Worm (Caenorhabditis elegans) whole organism, young adult: Measurements from ENCODE around the gene Y43F8B.28.
A peak's percentile ranks its signal among the peaks of the same experiment; 100 is the strongest.

Source experiments
- B0336.3 ChIP-seq: fragments of 200-800 bp; sonication (Bioruptor generic); IDR thresholded peaks from 2 replicates; pipeline ENCODE4 v1.3.6; 2022; ENCODE audit warnings: missing genetic modification characterization, missing compliant biosample characterization
- C06A6.2 ChIP-seq: fragments of 200-800 bp; sonication (Bioruptor generic); conservative IDR thresholded peaks from 2 replicates; pipeline ENCODE4 v1.3.6; 2022; ENCODE audit warnings: missing genetic modification characterization, missing compliant biosample characterization
- D2030.7 ChIP-seq: fragments of 200-800 bp; sonication (Bioruptor generic); IDR thresholded peaks from 2 replicates; pipeline ENCODE4 v1.3.6; 2022; ENCODE audit warnings: missing genetic modification reagents, missing genetic modification characterization, missing compliant biosample characterization
- F22D6.2 ChIP-seq: sonication (generic microtip); optimal IDR thresholded peaks from 2 replicates; lab custom pipeline; 2016; ENCODE audit warnings: mild to moderate bottlenecking, missing genetic modification characterization, missing compliant biosample characterization
- F49E8.2 ChIP-seq: sonication (generic microtip); optimal IDR thresholded peaks from 3 replicates; lab custom pipeline; 2017; ENCODE audit warnings: missing genetic modification characterization, mild to moderate bottlenecking, missing compliant biosample characterization, antibody characterized with exemption, moderate library complexity; ENCODE audit not compliant: insufficient read depth
- K11D2.4 ChIP-seq: fragments of 200-800 bp; sonication (Bioruptor generic); IDR thresholded peaks from 2 replicates; pipeline ENCODE4 v1.3.6; 2022; ENCODE audit warnings: missing genetic modification reagents, missing genetic modification characterization, missing compliant biosample characterization
- Y79H2A.3 ChIP-seq: fragments of 200-800 bp; sonication (Bioruptor generic); conservative IDR thresholded peaks from 2 replicates; pipeline ENCODE4 v1.3.6; 2022; ENCODE audit warnings: missing genetic modification reagents, missing genetic modification characterization, missing compliant biosample characterization
- aptf-2 ChIP-seq: fragments of 200-800 bp; sonication (Bioruptor generic); conservative IDR thresholded peaks from 2 replicates; pipeline ENCODE4 v1.3.6; 2022; ENCODE audit warnings: missing genetic modification reagents, missing genetic modification characterization, missing compliant biosample characterization
- atf-7 ChIP-seq: sonication (generic microtip); optimal IDR thresholded peaks from 2 replicates; lab custom pipeline; 2017; ENCODE audit warnings: mild to moderate bottlenecking, missing genetic modification characterization, missing compliant biosample characterization
- attf-3 ChIP-seq: fragments of 200-800 bp; sonication (Bioruptor generic); conservative IDR thresholded peaks from 2 replicates; pipeline ENCODE4 v1.3.6; 2022; ENCODE audit warnings: missing genetic modification reagents, missing genetic modification characterization, missing compliant biosample characterization
- attf-5 ChIP-seq: fragments of 200-800 bp; sonication (Bioruptor generic); optimal IDR thresholded peaks from 2 replicates; lab custom pipeline; 2018; ENCODE audit warnings: mild to moderate bottlenecking, missing genetic modification characterization, missing compliant biosample characterization
- attf-6 ChIP-seq: fragments of 200-800 bp; sonication (Bioruptor generic); IDR thresholded peaks from 2 replicates; pipeline ENCODE4 v1.3.6; 2022; ENCODE audit warnings: missing genetic modification reagents, missing genetic modification characterization, missing compliant biosample characterization
- cebp-1 ChIP-seq, 2 experiments: fragments of 200-800 bp in 1 of 2; sonication (Bioruptor generic) in 1 of 2; sonication (generic microtip) in 1 of 2; IDR thresholded peaks in 1 of 2; optimal IDR thresholded peaks in 1 of 2; 2 replicates each; pipeline versions ENCODE4 v1.3.6 to Lab custom; 2017 to 2022; ENCODE audit warnings: missing compliant biosample characterization in 2 of 2, missing genetic modification characterization in 2 of 2, mild to moderate bottlenecking in 1 of 2, missing genetic modification reagents in 1 of 2, moderate library complexity in 1 of 2
- ceh-40 ChIP-seq: fragments of 200-800 bp; sonication (Bioruptor generic); IDR thresholded peaks from 2 replicates; pipeline ENCODE4 v1.3.6; 2022; ENCODE audit warnings: missing genetic modification characterization, missing compliant biosample characterization
- chd-7 ChIP-seq: sonication (generic microtip); optimal IDR thresholded peaks from 2 replicates; lab custom pipeline; 2016; ENCODE audit warnings: mild to moderate bottlenecking, missing genetic modification characterization, moderate library complexity, missing compliant biosample characterization
- dox-1 ChIP-seq: fragments of 200-800 bp; sonication (Bioruptor generic); IDR thresholded peaks from 2 replicates; pipeline ENCODE4 v1.3.6; 2022; ENCODE audit warnings: missing genetic modification reagents, missing genetic modification characterization, missing compliant biosample characterization
- egrh-3 ChIP-seq: fragments of 200-800 bp; sonication (Bioruptor generic); IDR thresholded peaks from 2 replicates; pipeline ENCODE4 v1.3.6; 2022; ENCODE audit warnings: missing genetic modification reagents, missing genetic modification characterization, missing compliant biosample characterization
- ets-4 ChIP-seq: fragments of 200-800 bp; sonication (Bioruptor generic); optimal IDR thresholded peaks from 2 replicates; lab custom pipeline; 2018; ENCODE audit warnings: mild to moderate bottlenecking, missing genetic modification characterization, missing compliant biosample characterization
- him-1 ChIP-seq: sonication (generic microtip); optimal IDR thresholded peaks from 2 replicates; lab custom pipeline; 2016; ENCODE audit warnings: missing genotype, missing genetic modification reagents, missing genetic modification characterization, missing compliant biosample characterization
- hsf-1 ChIP-seq: fragments of 200-800 bp; sonication (Bioruptor generic); IDR thresholded peaks from 2 replicates; pipeline ENCODE4 v1.3.6; 2022; ENCODE audit warnings: missing genetic modification reagents, missing genetic modification characterization, missing compliant biosample characterization
- let-526 ChIP-seq: fragments of 200-800 bp; sonication (Bioruptor generic); IDR thresholded peaks from 2 replicates; pipeline ENCODE4 v1.3.6; 2022; ENCODE audit warnings: missing genetic modification reagents, missing genetic modification characterization, missing compliant biosample characterization
- let-607 ChIP-seq, 2 experiments: fragments of 200-800 bp in 1 of 2; sonication (Bioruptor generic) in 1 of 2; sonication (generic microtip) in 1 of 2; optimal IDR thresholded peaks; 2 replicates each; lab custom pipeline; 2016 to 2018; ENCODE audit warnings: mild to moderate bottlenecking in 2 of 2, missing compliant biosample characterization in 2 of 2, missing genetic modification characterization in 2 of 2, moderate library complexity in 2 of 2, missing genotype in 1 of 2
- lin-26 ChIP-seq: fragments of 200-800 bp; sonication (Bioruptor generic); IDR thresholded peaks from 2 replicates; pipeline ENCODE4 v1.3.6; 2022; ENCODE audit warnings: missing genetic modification reagents, missing genetic modification characterization, missing compliant biosample characterization
- lin-40 ChIP-seq: sonication (generic microtip); optimal IDR thresholded peaks from 2 replicates; lab custom pipeline; 2016; ENCODE audit warnings: missing genetic modification characterization, mild to moderate bottlenecking, missing compliant biosample characterization, missing genotype, missing genetic modification reagents
- lin-54 ChIP-seq: fragments of 200-800 bp; sonication (Bioruptor generic); optimal IDR thresholded peaks from 2 replicates; lab custom pipeline; 2018; ENCODE audit warnings: mild to moderate bottlenecking, missing genetic modification characterization, missing compliant biosample characterization
- madf-10 ChIP-seq: sonication (generic microtip); optimal IDR thresholded peaks from 2 replicates; lab custom pipeline; 2016; ENCODE audit warnings: mild to moderate bottlenecking, missing genetic modification characterization, missing compliant biosample characterization
- mcd-1 ChIP-seq: fragments of 200-800 bp; sonication (Bioruptor generic); IDR thresholded peaks from 2 replicates; pipeline ENCODE4 v1.3.6; 2022; ENCODE audit warnings: missing genetic modification reagents, missing genetic modification characterization, missing compliant biosample characterization
- mxl-1 ChIP-seq: sonication (generic microtip); optimal IDR thresholded peaks from 2 replicates; lab custom pipeline; 2016; ENCODE audit warnings: missing genetic modification characterization, missing compliant biosample characterization
- nfyb-1 ChIP-seq: fragments of 200-800 bp; sonication (Bioruptor generic); IDR thresholded peaks from 2 replicates; pipeline ENCODE4 v1.3.6; 2022; ENCODE audit warnings: missing genetic modification reagents, missing genetic modification characterization, missing compliant biosample characterization
- nhr-179 ChIP-seq: sonication (generic microtip); optimal IDR thresholded peaks from 2 replicates; lab custom pipeline; 2016; ENCODE audit warnings: mild to moderate bottlenecking, missing genetic modification characterization, missing compliant biosample characterization
- nhr-80 ChIP-seq: sonication (generic microtip); optimal IDR thresholded peaks from 2 replicates; lab custom pipeline; 2016; ENCODE audit warnings: missing genetic modification characterization, missing compliant biosample characterization
- nhr-90 ChIP-seq: sonication (generic microtip); optimal IDR thresholded peaks from 2 replicates; lab custom pipeline; 2016; ENCODE audit warnings: missing genotype, mild to moderate bottlenecking, missing genetic modification characterization, missing compliant biosample characterization
- rcor-1 ChIP-seq: fragments of 200-800 bp; sonication (Bioruptor generic); IDR thresholded peaks from 2 replicates; pipeline ENCODE4 v1.3.6; 2022; ENCODE audit warnings: missing genetic modification reagents, missing genetic modification characterization, missing compliant biosample characterization
- repo-1 ChIP-seq: sonication (generic microtip); optimal IDR thresholded peaks from 2 replicates; lab custom pipeline; 2017; ENCODE audit warnings: mild to moderate bottlenecking, missing genetic modification characterization, missing compliant biosample characterization
- sea-2 ChIP-seq: fragments of 200-800 bp; sonication (Bioruptor generic); IDR thresholded peaks from 2 replicates; pipeline ENCODE4 v1.3.6; 2022; ENCODE audit warnings: missing genetic modification characterization, missing compliant biosample characterization
- snpc-1.1 ChIP-seq: sonication (generic microtip); optimal IDR thresholded peaks from 2 replicates; lab custom pipeline; 2017; ENCODE audit warnings: missing genetic modification characterization, mild to moderate bottlenecking, missing compliant biosample characterization, antibody characterized with exemption, moderate library complexity, missing genotype, missing genetic modification reagents; ENCODE audit not compliant: insufficient read depth
- snpc-4 ChIP-seq, 5 experiments: fragments of 150-350 bp in 1 of 5; sonication (generic microtip) in 4 of 5; optimal IDR thresholded peaks; 2 replicates each; lab custom pipeline; 2014 to 2018; ENCODE audit warnings: missing genetic modification characterization in 5 of 5, missing biosample characterization in 3 of 5, antibody characterized with exemption in 2 of 5, mild to moderate bottlenecking in 2 of 5, missing compliant biosample characterization in 2 of 5, missing genotype in 2 of 5, moderate library complexity in 2 of 5, missing genetic modification reagents in 1 of 5
- somi-1 ChIP-seq: fragments of 200-800 bp; sonication (Bioruptor generic); optimal IDR thresholded peaks from 2 replicates; lab custom pipeline; 2018; ENCODE audit warnings: mild to moderate bottlenecking, missing genetic modification characterization, missing compliant biosample characterization
- sptf-2 ChIP-seq: fragments of 200-800 bp; sonication (Bioruptor generic); optimal IDR thresholded peaks from 2 replicates; lab custom pipeline; 2018; ENCODE audit warnings: mild to moderate bottlenecking, missing genetic modification characterization, missing compliant biosample characterization
- tbp1 ChIP-seq: fragments of 200-800 bp; sonication (Bioruptor generic); optimal IDR thresholded peaks from 2 replicates; lab custom pipeline; 2018; ENCODE audit warnings: mild to moderate bottlenecking, missing genetic modification characterization, missing compliant biosample characterization
- tlf-1 ChIP-seq: fragments of 200-800 bp; sonication (Bioruptor generic); optimal IDR thresholded peaks from 2 replicates; lab custom pipeline; 2018; ENCODE audit warnings: mild to moderate bottlenecking, missing genetic modification characterization, missing compliant biosample characterization
- unc-62 ChIP-seq: fragments of 150-350 bp; optimal IDR thresholded peaks from 2 replicates; lab custom pipeline; 2014; ENCODE audit warnings: missing biosample characterization, missing genetic modification reagents, missing genetic modification characterization
- ztf-18 ChIP-seq: sonication (generic microtip); optimal IDR thresholded peaks from 2 replicates; lab custom pipeline; 2016; ENCODE audit warnings: missing genotype, mild to moderate bottlenecking, missing genetic modification characterization, missing compliant biosample characterization
- ztf-22 ChIP-seq: fragments of 200-800 bp; sonication (Bioruptor generic); optimal IDR thresholded peaks from 2 replicates; lab custom pipeline; 2018; ENCODE audit warnings: mild to moderate bottlenecking, missing genetic modification characterization, moderate library complexity, missing compliant biosample characterization
- ztf-26 ChIP-seq: sonication (generic microtip); optimal IDR thresholded peaks from 2 replicates; lab custom pipeline; 2017; ENCODE audit warnings: missing genetic modification characterization, missing compliant biosample characterization

Y43F8B.28 gene

DNA sequence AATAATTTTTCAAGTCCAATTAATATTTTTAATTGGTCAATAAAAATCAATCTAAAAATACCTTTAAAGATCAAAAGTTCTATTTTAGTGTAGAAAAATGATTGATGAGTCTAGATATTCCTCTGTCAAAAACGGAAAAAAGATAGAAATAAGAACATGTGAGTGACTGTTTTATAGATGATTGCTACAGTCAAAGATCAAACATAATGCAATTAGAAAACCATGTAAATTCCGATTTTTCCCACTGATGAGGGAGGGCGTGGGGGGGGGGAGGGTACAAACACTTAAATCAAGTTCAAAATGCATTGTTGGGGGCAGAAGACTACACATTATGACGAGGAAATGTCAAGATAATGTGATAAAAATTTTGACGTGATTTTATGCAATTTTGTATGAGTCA is 41.1 kb downstream of the Y43F8B.28 start:
- TF ChIP-seq D2030.7 (GFP tag; lab: Robert Waterston, UW) (no peak), F49E8.2 (tag; lab: Kevin White, UChicago) (no peak), Y79H2A.3 (GFP tag; lab: Robert Waterston, UW) (no peak), attf-5 (GFP tag; lab: Kevin White, UChicago) (no peak), lin-26 (no peak), attf-6 (GFP tag; lab: Robert Waterston, UW) (no peak), mxl-1 (tag; lab: Kevin White, UChicago) (no peak)

DNA sequence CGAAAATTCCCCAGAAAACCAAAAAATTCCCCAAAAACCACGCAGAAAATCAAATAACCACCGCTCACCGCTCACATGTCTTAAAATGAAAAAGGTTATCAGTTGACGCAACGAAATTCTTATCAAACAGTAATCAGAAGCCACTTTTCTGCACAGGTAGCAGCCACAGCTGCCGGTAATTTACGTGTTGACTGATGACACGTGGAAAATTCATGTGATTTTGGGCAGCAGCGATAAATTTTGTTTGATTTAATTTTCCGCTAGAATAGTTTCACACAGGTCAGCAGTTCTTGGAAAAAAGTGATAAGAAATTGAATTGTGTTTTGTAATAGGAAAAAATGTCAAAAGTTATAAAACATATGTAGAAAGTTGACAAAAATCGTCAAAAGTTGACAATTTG is 42.4 kb downstream of the Y43F8B.28 start:
- TF ChIP-seq egrh-3 (GFP tag; lab: Robert Waterston, UW): 0 out of 2 replicates have a peak, but pooled peaks have one; percentile 7
- TF ChIP-seq sptf-2 (GFP tag; lab: Kevin White, UChicago): no peak
- peak; percentile 41; the same call in 1 of the 2 replicates for TF ChIP-seq B0336.3
- peak; percentile 53 for TF ChIP-seq attf-5 (GFP tag; lab: Kevin White, UChicago)
- peak; percentile 30; the same call in 1 of the 2 replicates for TF ChIP-seq mcd-1 (GFP tag; lab: Robert Waterston, UW)
- no peak for TF ChIP-seq hsf-1 (GFP tag; lab: Robert Waterston, UW)
- TF ChIP-seq repo-1 (tag; lab: Kevin White, UChicago): peak; percentile 8
- TF ChIP-seq tbp1 (GFP tag; lab: Kevin White, UChicago): peak; percentile 54
- peak; percentile 25 for TF ChIP-seq F22D6.2 (tag; lab: Kevin White, UChicago)
- TF ChIP-seq C06A6.2 (GFP tag; lab: Robert Waterston, UW): 0 out of 2 replicates have a peak, but pooled peaks have one; percentile 22
- TF ChIP-seq him-1 (tag; lab: Kevin White, UChicago): no peak
- peak; percentile 70 for TF ChIP-seq lin-40 (tag; lab: Kevin White, UChicago)
- TF ChIP-seq snpc-4 (GFP tag; optimal IDR thresholded peaks at IDR 0.05; lab: Kevin White, UChicago): no peak
- peak in 1 of 4 experiments; percentile 13 for TF ChIP-seq snpc-4 (tag; optimal IDR thresholded peaks at IDR 0.05; lab: Kevin White, UChicago)
- no peak for TF ChIP-seq ceh-40
- no peak for TF ChIP-seq snpc-1.1 (tag; lab: Kevin White, UChicago)
- no peak for TF ChIP-seq attf-3
- TF ChIP-seq K11D2.4 (GFP tag; lab: Robert Waterston, UW): peak; percentile 45; the same call in 1 of the 2 replicates
- peak; percentile 56 for TF ChIP-seq chd-7
- peak; percentile 73 for TF ChIP-seq cebp-1 (GFP tag; IDR thresholded peaks at IDR 0.05; lab: Robert Waterston, UW)
- TF ChIP-seq cebp-1 (tag; optimal IDR thresholded peaks at IDR 0.05; lab: Kevin White, UChicago): peak; percentile 78
- TF ChIP-seq lin-54 (GFP tag; lab: Kevin White, UChicago): peak; percentile 27
- TF ChIP-seq nhr-179: no peak
- no peak for TF ChIP-seq ztf-18 (tag; lab: Kevin White, UChicago)
- TF ChIP-seq somi-1 (GFP tag; lab: Kevin White, UChicago): peak; percentile 8
- peak; percentile 69 for TF ChIP-seq ztf-26 (tag; lab: Kevin White, UChicago)
- no peak for TF ChIP-seq aptf-2 (GFP tag; lab: Robert Waterston, UW)
- TF ChIP-seq rcor-1 (GFP tag; lab: Robert Waterston, UW): no peak; the same call in 1 of the 2 replicates
- peak; percentile 56 for TF ChIP-seq madf-10 (tag; lab: Kevin White, UChicago)
- peak; percentile 94 for TF ChIP-seq nhr-80 (tag; lab: Kevin White, UChicago)
- peak; percentile 86 for TF ChIP-seq atf-7 (tag; lab: Kevin White, UChicago)
- TF ChIP-seq nfyb-1 (GFP tag; lab: Robert Waterston, UW): peak; percentile 48; the same call in 1 of the 2 replicates
- TF ChIP-seq unc-62 (GFP tag; lab: Kevin White, UChicago): peak; percentile 15
- TF ChIP-seq nhr-90 (tag; lab: Kevin White, UChicago): peak; percentile 11
- TF ChIP-seq let-607 (tag; optimal IDR thresholded peaks at IDR 0.05; lab: Kevin White, UChicago): peak; percentile 74 to 81
- TF ChIP-seq tlf-1 (GFP tag; lab: Kevin White, UChicago): peak; percentile 36
- TF ChIP-seq ztf-22: peak; percentile 86
- peak; percentile 42; the same call in 1 of the 2 replicates for TF ChIP-seq let-526 (GFP tag; lab: Robert Waterston, UW)
- no peak for TF ChIP-seq sea-2 (GFP tag; lab: Robert Waterston, UW)
- peak; percentile 76 for TF ChIP-seq dox-1 (GFP tag; lab: Robert Waterston, UW)
- peak; percentile 80 for TF ChIP-seq ets-4 (GFP tag; lab: Kevin White, UChicago)
